Fruit fly (Drosophila melanogaster): ENCODE data around the gene CG4213.

Gene CG4213

dm6 chr2L:390509-390908 lies 11.5 kb downstream of the CG4213 start (continued):
- 0 out of 4 replicates have a peak, but pooled peaks have one; percentile 47 for TF ChIP-seq chinmo (GFP tag; IDR thresholded peaks at IDR 0.05; ENCODE audit: partially characterized antibody)
- peak; percentile 55 for TF ChIP-seq grn (GFP tag; optimal IDR thresholded peaks at IDR 0.05)
- no peak for TF ChIP-seq cg (GFP tag; optimal IDR thresholded peaks at IDR 0.05)
- TF ChIP-seq crol (GFP tag; IDR thresholded peaks at IDR 0.05) = no peak
- no peak for TF ChIP-seq E2f1 (GFP tag; IDR thresholded peaks at IDR 0.05)
- TF ChIP-seq oc (tag; optimal IDR thresholded peaks at IDR 0.05) = peak; percentile 72
- no peak for TF ChIP-seq CG2678 (tag; optimal IDR thresholded peaks at IDR 0.05)

- TF ChIP-seq CG31441 (GFP tag; IDR thresholded peaks at IDR 0.05) (0 out of 2 replicates have a peak, but pooled peaks have one; percentile 9), peb (GFP tag; IDR thresholded peaks at IDR 0.05) (0 out of 2 replicates have a peak, but pooled peaks have one; percentile 14), zfh1 (GFP tag; IDR thresholded peaks at IDR 0.05) (0 out of 3 replicates have a peak, but pooled peaks have one; percentile 14), Atf3 (GFP tag; optimal IDR thresholded peaks at IDR 0.05) (no peak), ssp (GFP tag; IDR thresholded peaks at IDR 0.05) (no peak), gem (tag; optimal IDR thresholded peaks at IDR 0.05) (peak; percentile 45), CG14667 (GFP tag; IDR thresholded peaks at IDR 0.05) (peak; percentile 27; the same call in 1 of the 2 replicates), Blimp-1 (GFP tag; optimal IDR thresholded peaks at IDR 0.05) (peak; percentile 35), Lhr (GFP tag; optimal IDR thresholded peaks at IDR 0.05) (no peak), unc-4 (GFP tag; IDR thresholded peaks at IDR 0.05; ENCODE audit: partially characterized antibody) (no peak), Ssrp (tag; optimal IDR thresholded peaks at IDR 0.05) (peak; percentile 3), CG2116 (GFP tag; optimal IDR thresholded peaks at IDR 0.05) (no peak), lbe (GFP tag; optimal IDR thresholded peaks at IDR 0.05) (peak; percentile 40), bsh (GFP tag; optimal IDR thresholded peaks at IDR 0.05) (peak; percentile 13 to 47), Med (GFP tag) (peak; percentile 44), prd (optimal IDR thresholded peaks at IDR 0.05) (no peak), prd (GFP tag; IDR thresholded peaks at IDR 0.05) (peak; percentile 53; the same call in 1 of the 3 replicates), ara (GFP tag; IDR thresholded peaks at IDR 0.05) (peak; percentile 53; the same call in 1 of the 2 replicates), CG2712 (tag; optimal IDR thresholded peaks at IDR 0.05) (peak; percentile 44), CG12391 (tag; optimal IDR thresholded peaks at IDR 0.05) (peak; percentile 1), B-H1 (GFP tag; IDR thresholded peaks at IDR 0.05) (no peak), Drgx (GFP tag; IDR thresholded peaks at IDR 0.05) (peak; percentile 18; the same call in 1 of the 2 replicates), az2 (GFP tag; optimal IDR thresholded peaks at IDR 0.05) (peak; percentile 8), CG7987 (GFP tag; optimal IDR thresholded peaks at IDR 0.05) (no peak), bab2 (GFP tag; optimal IDR thresholded peaks at IDR 0.05) (no peak), CG12659 (GFP tag; optimal IDR thresholded peaks at IDR 0.05) (no peak), slou (GFP tag; optimal IDR thresholded peaks at IDR 0.05) (no peak), Xrp1 (GFP tag; IDR thresholded peaks at IDR 0.05) (peak; percentile 35; the same call in 1 of the 2 replicates), kni (GFP tag; optimal IDR thresholded peaks at IDR 0.05) (no peak), dysf (GFP tag; IDR thresholded peaks at IDR 0.05) (peak; percentile 33; the same call in 1 of the 3 replicates), Dbx (GFP tag; IDR thresholded peaks at IDR 0.05) (no peak), CG17328 (GFP tag; IDR thresholded peaks at IDR 0.05) (peak; percentile 54), CG6175 (GFP tag; IDR thresholded peaks at IDR 0.05) (no peak), ham (GFP tag; IDR thresholded peaks at IDR 0.05) (no peak), CG18262 (tag; optimal IDR thresholded peaks at IDR 0.05) (peak; percentile 21), sens (GFP tag) (peak; percentile 78), CG7928 (GFP tag; optimal IDR thresholded peaks at IDR 0.05) (no peak), CG16815 (GFP tag; optimal IDR thresholded peaks at IDR 0.05) (no peak), crc (GFP tag; optimal IDR thresholded peaks at IDR 0.05) (no peak), CG6689 (GFP tag; IDR thresholded peaks at IDR 0.05) (peak; percentile 48; the same call in 1 of the 2 replicates), CG1603 (tag; optimal IDR thresholded peaks at IDR 0.05) (peak; percentile 4), caup (GFP tag; optimal IDR thresholded peaks at IDR 0.05; ENCODE audit: severe bottlenecking) (no peak), eyg (GFP tag; optimal IDR thresholded peaks at IDR 0.05) (no peak)
Observed at dm6 chr2L:382807-383206, 19.2 kb downstream of the CG4213 start.

All from whole organism, embryonic.